Fruit fly (Drosophila melanogaster): ENCODE results near the gene CG34012.
A peak's percentile ranks its signal among the peaks of the same experiment; 100 is the strongest.

CG34012 gene

dm6 chr3L:11119901-11120418 is 10.7 kb upstream of the CG34012 start (continued):
- no peak for TF ChIP-seq HLH3B (GFP tag; IDR thresholded peaks at IDR 0.05)
- no peak for TF ChIP-seq hkb (optimal IDR thresholded peaks at IDR 0.05)
- 0 out of 2 replicates have a peak, but pooled peaks have one; percentile 13 for TF ChIP-seq hkb (GFP tag; IDR thresholded peaks at IDR 0.05)
- TF ChIP-seq CG8290 (GFP tag; optimal IDR thresholded peaks at IDR 0.05), result no peak
- peak in 1 of 2 experiments; percentile 78 for TF ChIP-seq CG8290 (tag; optimal IDR thresholded peaks at IDR 0.05)
- no peak for TF ChIP-seq Kr (GFP tag; optimal IDR thresholded peaks at IDR 0.05)
- TF ChIP-seq wor (GFP tag; IDR thresholded peaks at IDR 0.05), result no peak
- peak; percentile 68 for TF ChIP-seq CG12071 (GFP tag; optimal IDR thresholded peaks at IDR 0.05)
- no peak for TF ChIP-seq chn (GFP tag; optimal IDR thresholded peaks at IDR 0.05)
- TF ChIP-seq Atf3 (GFP tag; optimal IDR thresholded peaks at IDR 0.05), result no peak
- peak; percentile 1 for TF ChIP-seq dmrt11E (tag; optimal IDR thresholded peaks at IDR 0.05)
- TF ChIP-seq CG30403 (GFP tag; optimal IDR thresholded peaks at IDR 0.05), result no peak
- TF ChIP-seq Atf6 (GFP tag; IDR thresholded peaks at IDR 0.05), result peak; percentile 59; the same call in 1 of the 2 replicates
- no peak for TF ChIP-seq Lpt (GFP tag; optimal IDR thresholded peaks at IDR 0.05)
- peak; percentile 71 for TF ChIP-seq CG6813 (GFP tag; optimal IDR thresholded peaks at IDR 0.05)
- no peak for TF ChIP-seq da (GFP tag; optimal IDR thresholded peaks at IDR 0.05)
- no peak for TF ChIP-seq CG8388 (GFP tag; optimal IDR thresholded peaks at IDR 0.05)
- TF ChIP-seq Sry-β (GFP tag; optimal IDR thresholded peaks at IDR 0.05), result no peak
- no peak for TF ChIP-seq Jarid2 (GFP tag; optimal IDR thresholded peaks at IDR 0.05)
- no peak for TF ChIP-seq Scr (GFP tag; IDR thresholded peaks at IDR 0.05; ENCODE audit: partially characterized antibody)
- no peak for TF ChIP-seq HmgD (GFP tag; optimal IDR thresholded peaks at IDR 0.05)
- TF ChIP-seq Mrtf (GFP tag; IDR thresholded peaks at IDR 0.05), result no peak
- no peak for TF ChIP-seq MBD-R2 (GFP tag; IDR thresholded peaks at IDR 0.05)
- no peak for TF ChIP-seq CG43689 (GFP tag; IDR thresholded peaks at IDR 0.05)
- no peak for TF ChIP-seq CG16815 (GFP tag; optimal IDR thresholded peaks at IDR 0.05)
- no peak for TF ChIP-seq Abd-B (GFP tag; optimal IDR thresholded peaks at IDR 0.05)
- TF ChIP-seq D19B (GFP tag; optimal IDR thresholded peaks at IDR 0.05), result no peak
- TF ChIP-seq CG4707 (GFP tag; optimal IDR thresholded peaks at IDR 0.05), result peak; percentile 3
- TF ChIP-seq Med (GFP tag), result peak; percentile 64
- TF ChIP-seq nmo (GFP tag; optimal IDR thresholded peaks at IDR 0.05), result peak; percentile 14
- peak; percentile 64 for TF ChIP-seq wek (GFP tag; optimal IDR thresholded peaks at IDR 0.05)
- no peak for TF ChIP-seq CG14441 (GFP tag; IDR thresholded peaks at IDR 0.05)
- TF ChIP-seq HmgZ (tag; optimal IDR thresholded peaks at IDR 0.05), result peak; percentile 48
- peak; percentile 5 for TF ChIP-seq CG17912 (GFP tag; optimal IDR thresholded peaks at IDR 0.05)
- no peak for TF ChIP-seq CG17186 (GFP tag; optimal IDR thresholded peaks at IDR 0.05)
- no peak for TF ChIP-seq CG14050 (GFP tag; IDR thresholded peaks at IDR 0.05)
- peak; percentile 56 for TF ChIP-seq CG10147 (GFP tag; optimal IDR thresholded peaks at IDR 0.05)
- no peak for TF ChIP-seq al (GFP tag; IDR thresholded peaks at IDR 0.05)
- no peak for TF ChIP-seq zfh2 (GFP tag; optimal IDR thresholded peaks at IDR 0.05)
- no peak for TF ChIP-seq CG7928 (GFP tag; optimal IDR thresholded peaks at IDR 0.05)
- TF ChIP-seq CG6272 (GFP tag; IDR thresholded peaks at IDR 0.05), result no peak
- TF ChIP-seq CG10979 (tag; optimal IDR thresholded peaks at IDR 0.05), result no peak
- TF ChIP-seq CG7786 (GFP tag; optimal IDR thresholded peaks at IDR 0.05), result no peak
- TF ChIP-seq CG11695 (GFP tag; IDR thresholded peaks at IDR 0.05), result 0 out of 3 replicates have a peak, but pooled peaks have one; percentile 14
- TF ChIP-seq CG4282 (GFP tag; optimal IDR thresholded peaks at IDR 0.05), result no peak
- TF ChIP-seq Neu2 (GFP tag; optimal IDR thresholded peaks at IDR 0.05; ENCODE audit: borderline replicate concordance), result no peak
- no peak for TF ChIP-seq CG9876 (GFP tag; optimal IDR thresholded peaks at IDR 0.05)
- TF ChIP-seq CG10209 (GFP tag; optimal IDR thresholded peaks at IDR 0.05), result peak; percentile 30
- no peak for TF ChIP-seq CG11398 (GFP tag; optimal IDR thresholded peaks at IDR 0.05)
- peak; percentile 79 for TF ChIP-seq CG4328 (GFP tag; optimal IDR thresholded peaks at IDR 0.05)
- peak in 1 of 2 experiments; percentile 62 for TF ChIP-seq insv (GFP tag; optimal IDR thresholded peaks at IDR 0.05)
- TF ChIP-seq CG8944 (GFP tag; optimal IDR thresholded peaks at IDR 0.05), result no peak
